Fruit fly (Drosophila melanogaster) whole organism, wandering third instar larva: ENCODE measurements around the gene Lsd-2.

Source experiments
- CG9705 ChIP-seq: fragments of 200-800 bp; sonication (Bioruptor generic); optimal IDR thresholded peaks from 2 replicates; lab custom pipeline; 2018; ENCODE audit warnings: missing biosample characterization, mild to moderate bottlenecking, missing genetic modification characterization
- CrebA ChIP-seq: fragments of 200-800 bp; sonication (Bioruptor generic); optimal IDR thresholded peaks from 2 replicates; lab custom pipeline; 2016; ENCODE audit warnings: missing biosample characterization, mild to moderate bottlenecking, missing genetic modification characterization, borderline replicate concordance
- GATAd ChIP-seq: sonication (Bioruptor generic); optimal IDR thresholded peaks from 2 replicates; lab custom pipeline; 2016; ENCODE audit warnings: missing biosample characterization, missing genetic modification characterization
- Myc ChIP-seq: fragments of >200 bp; optimal IDR thresholded peaks from 2 replicates; lab custom pipeline; 2017
- OdsH ChIP-seq: fragments of 200-800 bp; sonication (Bioruptor generic); optimal IDR thresholded peaks from 2 replicates; lab custom pipeline; 2016; ENCODE audit warnings: missing biosample characterization, mild to moderate bottlenecking, missing genetic modification characterization
- Rel ChIP-seq, 2 experiments: fragments of 200-800 bp; sonication (Bioruptor generic) in 1 of 2; optimal IDR thresholded peaks; 2 replicates in 1 of 2; 3 replicates in 1 of 2; lab custom pipeline; 2016 to 2019; ENCODE audit warnings: mild to moderate bottlenecking in 2 of 2, missing biosample characterization in 2 of 2, missing genetic modification characterization in 2 of 2, moderate library complexity in 1 of 2
- dl ChIP-seq, 2 experiments: fragments of 175-275, 200-275 bp in 1 of 2; fragments of 200-275 bp in 1 of 2; sonication (Bioruptor generic); optimal IDR thresholded peaks; lab custom pipeline; 2018; ENCODE audit warnings: mild to moderate bottlenecking in 2 of 2, missing biosample characterization in 2 of 2, missing genetic modification characterization in 2 of 2, moderate library complexity in 2 of 2; ENCODE audit not compliant: partially characterized antibody in 2 of 2, insufficient read depth in 1 of 2
- lola ChIP-seq: fragments of >200 bp; optimal IDR thresholded peaks from 2 replicates; lab custom pipeline; 2017; ENCODE audit warnings: missing biosample characterization, missing genetic modification characterization
- sv ChIP-seq: fragments of 200-800 bp; sonication (Bioruptor generic); optimal IDR thresholded peaks from 3 replicates; lab custom pipeline; 2016; ENCODE audit warnings: missing biosample characterization, missing genetic modification characterization
- usp ChIP-seq: fragments of >200 bp; optimal IDR thresholded peaks from 2 replicates; lab custom pipeline; 2017; ENCODE audit warnings: missing biosample characterization, missing genetic modification characterization

dm6 chrX:15095942-15096341 lies 19.9 kb upstream of the Lsd-2 start, which contains the start of gene CG9072:
- TF ChIP-seq OdsH (GFP tag; lab: Kevin White, UChicago) (no peak), usp (GFP tag; lab: Kevin White, UChicago) (no peak), Myc (lab: Kevin White, UChicago) (no peak), CG9705 (GFP tag; lab: Kevin White, UChicago) (no peak), sv (GFP tag; lab: Kevin White, UChicago) (no peak), GATAd (no peak), dl (GFP tag; optimal IDR thresholded peaks at IDR 0.05; lab: Kevin White, UChicago; ENCODE audit: insufficient read depth in 1 of 2, partially characterized antibody in 2 of 2) (no peak), CrebA (GFP tag; lab: Kevin White, UChicago) (no peak), lola (GFP tag; lab: Kevin White, UChicago) (no peak), Rel (GFP tag; optimal IDR thresholded peaks at IDR 0.05; lab: Kevin White, UChicago) (no peak), Rel (tag; optimal IDR thresholded peaks at IDR 0.05; lab: Kevin White, UChicago) (no peak)
